Fruit fly (Drosophila melanogaster) Kc167 (cell line): ENCODE measurements around the gene unk.

Experiments used
- Myc ChIP-seq: fragments of >200 bp; optimal IDR thresholded peaks from 2 replicates; lab custom pipeline; 2017; ENCODE audit warnings: missing external identifiers
- Sin3A ChIP-seq: fragments of >200 bp; optimal IDR thresholded peaks from 2 replicates; lab custom pipeline; 2018; ENCODE audit warnings: missing external identifiers
- insv ChIP-seq: fragments of >200 bp; optimal IDR thresholded peaks from 3 replicates; lab custom pipeline; 2018; ENCODE audit warnings: missing external identifiers

DNA sequence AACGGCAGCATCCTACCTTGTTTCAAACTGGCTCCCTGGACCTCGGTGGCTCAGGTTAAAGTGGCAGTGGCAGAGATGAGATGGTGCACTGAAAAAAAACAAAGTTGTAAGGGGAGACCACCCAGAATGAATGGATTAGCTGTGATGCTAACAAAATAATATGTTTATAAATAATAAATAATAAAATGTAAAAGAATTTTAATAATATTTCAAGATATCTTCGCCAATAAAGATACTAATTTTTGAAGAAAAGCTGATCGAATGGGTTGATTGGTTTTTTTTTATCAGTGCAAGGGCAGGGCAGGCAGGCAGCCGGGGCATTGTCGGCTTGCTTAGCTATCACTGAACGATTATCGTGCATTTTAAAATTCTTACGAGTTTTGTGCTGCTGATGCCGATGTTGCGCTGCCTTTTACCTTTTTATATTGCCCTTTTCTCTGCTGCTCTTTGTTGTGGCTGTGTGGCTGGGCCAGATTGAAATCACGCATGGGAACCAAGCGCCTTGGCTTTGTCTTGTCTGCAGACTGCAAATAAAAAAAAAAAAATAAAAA is 8.6 kb downstream of the unk start:
- TF ChIP-seq Myc (lab: Kevin White, UChicago): no peak
- no peak for TF ChIP-seq Sin3A (lab: Kevin White, UChicago)
- TF ChIP-seq insv (lab: Kevin White, UChicago): no peak
